Fruit fly (Drosophila melanogaster) whole organism: ENCODE measurements around the gene CG31871.

Experiments used
- CG8478 ChIP-seq: fragments of >200 bp; optimal IDR thresholded peaks from 2 replicates; lab custom pipeline; 2018; ENCODE audit warnings: inconsistent platforms
- Dll ChIP-seq: fragments of >200 bp; optimal IDR thresholded peaks from 2 replicates; lab custom pipeline; 2017
- EcR ChIP-seq, 2 experiments: fragments of >200 bp; optimal IDR thresholded peaks; 2 replicates each; lab custom pipeline; 2017; ENCODE audit warnings: missing biosample characterization in 2 of 2, missing genetic modification characterization in 2 of 2, missing genetic modification reagents in 2 of 2
- pan ChIP-seq: fragments of >200 bp; optimal IDR thresholded peaks from 2 replicates; lab custom pipeline; 2017
- psq ChIP-seq: fragments of >200 bp; optimal IDR thresholded peaks from 2 replicates; lab custom pipeline; 2017
- usp ChIP-seq: fragments of >200 bp; optimal IDR thresholded peaks from 2 replicates; lab custom pipeline; 2017; ENCODE audit warnings: missing biosample characterization, missing genetic modification characterization, mixed read lengths

DNA sequence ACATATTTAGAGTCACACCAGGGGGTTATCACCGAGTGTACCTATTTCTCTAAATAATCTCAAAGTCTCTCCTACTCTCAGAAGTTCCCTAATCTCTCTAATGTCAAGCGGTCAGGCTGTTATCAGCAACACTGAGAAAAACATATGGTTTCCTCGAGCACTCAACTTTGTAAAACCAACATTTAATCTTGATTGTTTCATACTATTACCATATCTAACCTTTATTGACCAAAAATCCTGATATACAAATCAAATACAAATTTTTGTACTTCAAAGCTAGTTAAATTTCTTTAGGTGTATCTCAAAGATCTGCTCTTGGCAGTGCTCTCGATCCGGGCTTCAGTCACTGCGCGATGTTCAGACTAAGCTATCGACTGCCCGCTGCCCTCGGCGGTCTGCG is 41.4 kb downstream of the CG31871 start, which contains the start of gene CG6415:
- TF ChIP-seq EcR (GFP tag; optimal IDR thresholded peaks at IDR 0.05; lab: Kevin White, UChicago): no peak
- TF ChIP-seq psq (lab: Kevin White, UChicago): no peak
- no peak for TF ChIP-seq usp (GFP tag; lab: Kevin White, UChicago)
- no peak for TF ChIP-seq pan (lab: Kevin White, UChicago)
- no peak for TF ChIP-seq Dll (lab: Kevin White, UChicago)
- no peak for TF ChIP-seq CG8478 (lab: Kevin White, UChicago)
